Worm (Caenorhabditis elegans) whole organism, midembryonic: ENCODE data around the gene pgph-1.
"Not testable (repeated sequence)": the region's sequence is repeated elsewhere in the genome, so short reads cannot be mapped to it uniquely, and the experiment has no call there.

Source experiments
- flt-1 ChIP-seq: fragments of 200-800 bp; sonication (Bioruptor generic); IDR thresholded peaks from 2 replicates; pipeline ENCODE4 v1.3.6; 2022; ENCODE audit warnings: missing genetic modification characterization, missing compliant biosample characterization
- ref-1 ChIP-seq: fragments of 200-800 bp; sonication (Bioruptor generic); conservative IDR thresholded peaks from 2 replicates; pipeline ENCODE4 v1.3.6; 2022; ENCODE audit warnings: missing genetic modification reagents, missing genetic modification characterization, missing compliant biosample characterization
- ztf-23 ChIP-seq: fragments of 200-800 bp; sonication (Bioruptor generic); IDR thresholded peaks from 2 replicates; pipeline ENCODE4 v1.3.6; 2022; ENCODE audit warnings: missing genetic modification reagents, missing genetic modification characterization, missing compliant biosample characterization

DNA sequence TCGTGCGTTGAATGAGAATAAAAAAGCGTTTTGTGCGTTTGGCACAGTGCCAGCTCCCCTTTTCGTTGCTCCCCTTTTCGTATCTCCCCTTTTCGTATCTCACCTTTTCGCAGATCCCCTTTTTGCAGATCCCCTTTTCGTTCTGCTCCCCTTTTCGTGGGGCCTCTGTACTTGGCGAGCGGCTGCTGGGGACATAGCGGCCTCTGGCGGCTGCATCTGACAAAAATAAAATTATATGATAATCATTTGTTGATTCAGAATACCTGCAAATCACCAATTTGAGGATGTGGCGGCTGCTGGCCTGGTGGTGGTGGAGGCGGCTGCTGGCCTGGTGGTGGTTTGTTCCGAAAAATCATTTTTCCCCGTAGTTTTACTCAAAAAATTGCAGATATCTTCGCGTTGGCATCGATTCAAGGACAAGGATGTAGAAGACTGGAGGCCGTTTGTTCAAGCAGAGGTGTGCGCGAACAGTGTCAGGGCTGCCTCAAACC lies 1.9 kb upstream of the pgph-1 start, which contains the start of gene K09H11.11:
- TF ChIP-seq ref-1 (GFP tag; lab: Robert Waterston, UW), result peak; percentile 42; the same call in 1 of the 2 replicates
- not testable (repeated sequence) for TF ChIP-seq ztf-23 (GFP tag; lab: Robert Waterston, UW); flt-1
